Worm (Caenorhabditis elegans): ENCODE measurements around the gene srh-182.

DNA sequence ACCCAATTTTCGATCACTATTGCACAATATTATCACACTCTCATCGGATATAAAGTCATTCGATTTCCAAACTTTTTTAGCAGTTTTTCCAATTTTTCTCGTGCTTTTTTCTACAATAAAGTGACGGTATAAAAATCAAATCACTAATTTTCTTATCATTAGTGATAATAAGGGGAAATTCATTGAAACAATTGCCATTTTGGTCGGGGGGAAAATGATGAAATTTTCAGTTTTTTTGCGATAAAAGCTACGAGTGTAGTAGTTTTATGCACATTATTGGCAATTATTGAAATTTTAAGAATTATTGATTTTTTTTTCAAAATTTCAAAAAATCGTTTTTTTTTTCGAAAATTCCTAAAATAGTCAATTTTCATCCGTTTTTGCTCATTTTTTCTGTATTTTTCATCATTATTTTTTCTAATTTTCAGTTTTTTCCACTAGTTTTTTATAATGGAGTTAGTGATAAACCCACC, 10.9 kb downstream of the srh-182 start, which contains the start of gene ZK228.4:
- TF ChIP-seq ztf-29 (GFP tag; IDR thresholded peaks at IDR 0.05) (no peak), T22C8.4 (GFP tag; IDR thresholded peaks at IDR 0.05) (no peak), klf-2 (GFP tag; conservative IDR thresholded peaks at IDR 0.05) (no peak), med-1 (GFP tag; optimal IDR thresholded peaks at IDR 0.05; ENCODE audit: insufficient read depth) (no peak), ref-1 (GFP tag; conservative IDR thresholded peaks at IDR 0.05) (no peak), flt-1 (GFP tag; IDR thresholded peaks at IDR 0.05) (no peak)
